Fruit fly (Drosophila melanogaster): Measurements from ENCODE around the gene CG31673.
A peak's percentile ranks its signal among the peaks of the same experiment; 100 is the strongest.

CG31673 gene

dm6 chr2L:20797515-20797847, 31.9 kb upstream of the CG31673 start, which contains the start of gene CG9328 (continued):
- TF ChIP-seq CG9215 (GFP tag; IDR thresholded peaks at IDR 0.05) (no peak), CG13123 (GFP tag; optimal IDR thresholded peaks at IDR 0.05) (no peak), sug (tag; optimal IDR thresholded peaks at IDR 0.05) (peak; percentile 36), CG32532 (GFP tag; IDR thresholded peaks at IDR 0.05) (peak; percentile 54; the same call in 1 of the 2 replicates), stc (GFP tag; IDR thresholded peaks at IDR 0.05) (peak; percentile 62; the same call in 1 of the 2 replicates), toy (GFP tag; IDR thresholded peaks at IDR 0.05) (no peak), Sry-δ (GFP tag; optimal IDR thresholded peaks at IDR 0.05) (peak; percentile 30), Meics (GFP tag; optimal IDR thresholded peaks at IDR 0.05) (peak; percentile 45), en (GFP tag; optimal IDR thresholded peaks at IDR 0.05) (no peak), CG1024 (GFP tag; IDR thresholded peaks at IDR 0.05) (no peak), Eip74EF (GFP tag; optimal IDR thresholded peaks at IDR 0.05) (peak in 1 of 2 experiments; percentile 44), CG42726 (GFP tag; IDR thresholded peaks at IDR 0.05; ENCODE audit: partially characterized antibody) (peak; percentile 62; the same call in 1 of the 2 replicates), Ravus (GFP tag; IDR thresholded peaks at IDR 0.05) (no peak), Camta (GFP tag; optimal IDR thresholded peaks at IDR 0.05) (peak; percentile 39), ERR (GFP tag; optimal IDR thresholded peaks at IDR 0.05) (no peak), Gsc (GFP tag; IDR thresholded peaks at IDR 0.05) (no peak), Ssrp (tag; optimal IDR thresholded peaks at IDR 0.05) (no peak), CG17328 (GFP tag; IDR thresholded peaks at IDR 0.05) (peak; percentile 46; the same call in 1 of the 2 replicates), kay (GFP tag; optimal IDR thresholded peaks at IDR 0.05) (no peak), CG8765 (GFP tag; IDR thresholded peaks at IDR 0.05) (no peak), CG12659 (GFP tag; optimal IDR thresholded peaks at IDR 0.05) (peak; percentile 56), YL-1 (GFP tag; optimal IDR thresholded peaks at IDR 0.05) (no peak), NC2α (GFP tag; optimal IDR thresholded peaks at IDR 0.05) (no peak), CG10565 (GFP tag; optimal IDR thresholded peaks at IDR 0.05) (no peak), her (GFP tag; optimal IDR thresholded peaks at IDR 0.05) (peak; percentile 51), PHDP (tag; optimal IDR thresholded peaks at IDR 0.05) (peak; percentile 59), D (optimal IDR thresholded peaks at IDR 0.05) (no peak), D (GFP tag; optimal IDR thresholded peaks at IDR 0.05) (no peak), Hr3 (GFP tag; optimal IDR thresholded peaks at IDR 0.05) (peak; percentile 17), Scr (GFP tag; IDR thresholded peaks at IDR 0.05; ENCODE audit: partially characterized antibody) (peak; percentile 33; the same call in 1 of the 2 replicates), gcm2 (GFP tag; optimal IDR thresholded peaks at IDR 0.05) (no peak), bsh (GFP tag; optimal IDR thresholded peaks at IDR 0.05) (peak in 1 of 2 experiments; percentile 15), CG4424 (GFP tag; optimal IDR thresholded peaks at IDR 0.05) (peak; percentile 2), CG7963 (GFP tag; IDR thresholded peaks at IDR 0.05; ENCODE audit: partially characterized antibody) (no peak), dmrt11E (tag; optimal IDR thresholded peaks at IDR 0.05) (peak; percentile 24), gsb-n (tag; optimal IDR thresholded peaks at IDR 0.05) (peak; percentile 62), Myb (GFP tag; optimal IDR thresholded peaks at IDR 0.05) (peak; percentile 19), CG14860 (GFP tag; IDR thresholded peaks at IDR 0.05; ENCODE audit: partially characterized antibody) (0 out of 3 replicates have a peak, but pooled peaks have one; percentile 34), CG8089 (GFP tag; optimal IDR thresholded peaks at IDR 0.05) (peak; percentile 3), cg (GFP tag; optimal IDR thresholded peaks at IDR 0.05) (no peak), hb (GFP tag; IDR thresholded peaks at IDR 0.05; ENCODE audit: partially characterized antibody) (no peak), Mes4 (GFP tag; optimal IDR thresholded peaks at IDR 0.05) (no peak), C15 (GFP tag; IDR thresholded peaks at IDR 0.05) (no peak), ttk (GFP tag; IDR thresholded peaks at IDR 0.05) (no peak), CG15514 (GFP tag; optimal IDR thresholded peaks at IDR 0.05) (peak; percentile 65), CG3407 (GFP tag; optimal IDR thresholded peaks at IDR 0.05) (no peak), aop (GFP tag; IDR thresholded peaks at IDR 0.05) (no peak), B-H2 (GFP tag; optimal IDR thresholded peaks at IDR 0.05) (no peak), CG1602 (GFP tag; optimal IDR thresholded peaks at IDR 0.05) (no peak), CG8478 (optimal IDR thresholded peaks at IDR 0.05) (no peak), CG9817 (tag; optimal IDR thresholded peaks at IDR 0.05) (no peak), ci (GFP tag; IDR thresholded peaks at IDR 0.05) (peak; percentile 83; the same call in 2 of the 3 replicates)

Data from whole organism, embryonic.